Fruit fly (Drosophila melanogaster) whole organism, larva: Measurements from ENCODE around the gene Kap-alpha1.
"Not testable (repeated sequence)": the region's sequence is repeated elsewhere in the genome, so short reads cannot be mapped to it uniquely, and the experiment has no call there.

ENCODE experiments used
- noc ChIP-seq: fragments of 200-800 bp; sonication (Bioruptor generic); optimal IDR thresholded peaks from 3 replicates; lab custom pipeline; 2019; ENCODE audit warnings: missing biosample characterization, mild to moderate bottlenecking, missing genetic modification characterization, moderate library complexity

Kap-alpha1 gene

dm6 chr3L:19807103-19807502, at the start of gene Kap-alpha1, which contains the start of gene CG14104:
Kap-alpha1 (plus strand) TSS chr3L:19807232.
CG14104 (minus strand) TSS chr3L:19807199.
- no peak for TF ChIP-seq noc (tag; lab: Kevin White, UChicago)

dm6 chr3L:19760109-19760508, 46.9 kb upstream of the Kap-alpha1 start, which contains the start of gene Vtld:
Vtld (plus strand) TSS chr3L:19760409.
- TF ChIP-seq noc (tag; lab: Kevin White, UChicago), result not testable (repeated sequence)

DNA sequence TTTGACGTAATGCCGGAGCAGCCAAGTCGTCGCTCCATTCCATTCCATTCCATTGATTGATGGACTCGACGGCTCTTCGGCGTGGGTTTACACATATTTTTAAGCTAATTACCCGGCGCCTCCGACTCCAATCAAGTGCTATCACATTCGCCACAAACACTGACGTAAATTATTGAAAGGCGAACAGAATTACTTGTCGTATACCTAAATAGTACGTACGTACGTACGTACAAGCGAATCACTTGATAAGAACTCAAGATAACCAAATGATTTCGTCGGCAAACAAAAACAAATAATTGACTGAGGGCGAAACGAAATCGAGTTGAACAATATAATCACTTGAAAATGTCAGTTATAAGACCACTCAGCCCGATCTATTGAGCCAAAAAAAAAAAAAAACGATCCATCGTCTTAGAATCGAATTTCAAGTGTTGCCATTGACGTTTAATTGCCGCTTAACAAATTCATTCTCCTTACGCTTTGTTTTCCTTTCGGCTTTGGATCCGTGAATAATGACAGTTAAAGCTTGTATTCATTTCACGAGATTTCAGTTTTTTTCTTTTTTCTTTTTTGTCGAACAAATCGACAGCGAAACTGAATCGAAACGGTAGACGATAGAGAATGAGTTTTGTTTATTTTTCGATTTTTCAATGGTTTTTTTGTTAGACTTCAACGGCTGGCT, 29.6 kb upstream of the Kap-alpha1 start:
- peak; percentile 87 for TF ChIP-seq noc (tag; lab: Kevin White, UChicago)

- no peak for TF ChIP-seq noc (tag; lab: Kevin White, UChicago)
Observed at dm6 chr3L:19778530-19778929, 28.5 kb upstream of the Kap-alpha1 start.

DNA sequence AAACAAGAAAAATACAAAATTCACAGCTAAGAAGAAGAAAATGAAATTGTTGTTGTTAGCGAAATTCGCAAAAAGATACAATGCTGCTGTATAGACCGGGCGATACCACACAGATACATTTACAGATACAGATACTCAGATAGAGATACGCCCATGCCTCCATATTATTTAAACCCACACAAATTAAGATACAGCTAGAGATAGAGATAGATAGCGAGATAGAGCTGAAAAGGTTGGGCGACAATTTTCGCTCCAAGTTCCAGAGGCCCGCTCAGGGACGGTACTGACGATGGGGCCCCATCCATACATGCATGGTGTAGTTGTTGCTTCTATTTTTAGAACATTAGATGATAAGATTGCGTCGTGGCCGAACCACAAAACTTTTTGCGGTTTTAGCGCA, 19.4 kb upstream of the Kap-alpha1 start:
- TF ChIP-seq noc (tag; lab: Kevin White, UChicago), result peak; percentile 53

dm6 chr3L:19790564-19790928, 16.5 kb upstream of the Kap-alpha1 start:
- TF ChIP-seq noc (tag; lab: Kevin White, UChicago), result no peak

DNA sequence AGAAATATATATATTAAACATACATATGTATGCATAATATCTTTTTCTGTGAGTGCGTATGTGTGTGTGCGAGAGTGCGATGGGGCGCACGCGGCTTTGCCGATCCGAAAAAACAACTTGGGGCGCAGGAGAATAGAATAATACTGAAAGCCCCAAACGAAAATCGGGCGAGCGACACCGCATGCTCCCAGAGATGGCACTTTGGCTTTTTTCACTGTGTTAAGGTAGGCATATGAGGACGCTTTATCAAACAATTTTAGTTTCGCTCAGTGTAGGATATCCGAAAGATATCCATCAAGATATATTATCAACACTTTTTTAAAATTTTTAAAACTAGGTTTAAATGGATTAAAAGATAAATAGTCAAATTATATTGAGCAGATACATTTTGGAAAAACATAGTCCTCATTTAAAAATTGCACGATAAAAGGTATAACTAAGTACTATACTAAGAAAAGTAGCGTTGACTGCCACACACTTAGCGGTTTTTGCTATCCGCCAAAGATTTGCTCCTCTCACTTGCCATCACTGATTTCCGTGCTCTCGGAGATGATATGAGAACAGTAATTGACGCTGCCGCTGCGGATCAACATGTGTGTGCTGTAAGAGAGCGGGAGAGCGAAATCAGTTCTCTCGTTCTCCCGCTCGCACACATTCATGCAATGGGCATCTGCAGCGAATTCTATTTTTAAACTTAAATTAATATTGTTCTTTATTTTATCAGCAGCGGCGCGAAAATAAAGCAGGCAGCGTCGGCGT, 15.9 kb upstream of the Kap-alpha1 start:
- TF ChIP-seq noc (tag; lab: Kevin White, UChicago), result peak; percentile 75

dm6 chr3L:19791688-19792073, 15.4 kb upstream of the Kap-alpha1 start:
- peak; percentile 45 for TF ChIP-seq noc (tag; lab: Kevin White, UChicago)

dm6 chr3L:19792717-19793437, 14.2 kb upstream of the Kap-alpha1 start:
- TF ChIP-seq noc (tag; lab: Kevin White, UChicago), result no peak

dm6 chr3L:19793438-19793998, 13.5 kb upstream of the Kap-alpha1 start, which contains the start of the genes CG42637, Gyc76C and SREBP:
CG42637 (minus strand) TSS chr3L:19793569.
Gyc76C (minus strand) TSS chr3L:19793569.
SREBP (plus strand) TSS chr3L:19793935.
- TF ChIP-seq noc (tag; lab: Kevin White, UChicago), result no peak

- peak; percentile 94 for TF ChIP-seq noc (tag; lab: Kevin White, UChicago)
Observed at dm6 chr3L:19794203-19794802, 12.7 kb upstream of the Kap-alpha1 start.

- TF ChIP-seq noc (tag; lab: Kevin White, UChicago), result no peak
Observed at dm6 chr3L:19798978-19799377, 8.1 kb upstream of the Kap-alpha1 start, which contains the start of gene Ir76a. Ir76a (plus strand) TSS chr3L:19799278.

DNA sequence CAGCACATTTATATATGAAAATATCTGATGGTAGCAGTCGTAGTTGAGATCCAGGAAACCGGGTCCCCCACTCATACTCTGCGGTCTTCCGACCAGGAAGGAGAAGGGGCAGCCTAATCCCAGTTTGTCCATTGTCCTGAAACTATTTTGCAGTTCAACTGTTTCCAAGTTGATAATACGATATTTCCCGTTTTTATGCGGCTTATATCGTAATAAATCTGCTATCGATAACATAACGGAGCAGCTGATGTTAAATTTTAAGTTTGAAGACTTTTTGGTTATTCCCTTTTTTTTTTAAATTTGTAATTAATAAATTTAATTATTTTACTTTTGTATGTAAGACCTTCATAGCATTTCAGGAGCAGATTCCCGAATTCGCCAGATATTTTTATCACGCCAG, 5.9 kb upstream of the Kap-alpha1 start, which contains the start of gene CG14102:
Gene CG14102, minus strand, starts transcription at position 187 of the 400 bp plus-strand sequence.
- TF ChIP-seq noc (tag; lab: Kevin White, UChicago), result no peak

- no peak for TF ChIP-seq noc (tag; lab: Kevin White, UChicago)
Observed at dm6 chr3L:19804908-19805307, 2.1 kb upstream of the Kap-alpha1 start, which contains the start of the genes TORIP and Ccdc58. TORIP (minus strand) TSS chr3L:19805080. Ccdc58 (plus strand) TSS chr3L:19805181.

- TF ChIP-seq noc (tag; lab: Kevin White, UChicago), result no peak
Observed at dm6 chr3L:19805895-19806294, 1.1 kb upstream of the Kap-alpha1 start, which contains the start of gene CG34116. CG34116 (minus strand) TSS chr3L:19806036.
